Worm (Caenorhabditis elegans): Measurements from ENCODE around the gene insc-1.

insc-1 gene

DNA sequence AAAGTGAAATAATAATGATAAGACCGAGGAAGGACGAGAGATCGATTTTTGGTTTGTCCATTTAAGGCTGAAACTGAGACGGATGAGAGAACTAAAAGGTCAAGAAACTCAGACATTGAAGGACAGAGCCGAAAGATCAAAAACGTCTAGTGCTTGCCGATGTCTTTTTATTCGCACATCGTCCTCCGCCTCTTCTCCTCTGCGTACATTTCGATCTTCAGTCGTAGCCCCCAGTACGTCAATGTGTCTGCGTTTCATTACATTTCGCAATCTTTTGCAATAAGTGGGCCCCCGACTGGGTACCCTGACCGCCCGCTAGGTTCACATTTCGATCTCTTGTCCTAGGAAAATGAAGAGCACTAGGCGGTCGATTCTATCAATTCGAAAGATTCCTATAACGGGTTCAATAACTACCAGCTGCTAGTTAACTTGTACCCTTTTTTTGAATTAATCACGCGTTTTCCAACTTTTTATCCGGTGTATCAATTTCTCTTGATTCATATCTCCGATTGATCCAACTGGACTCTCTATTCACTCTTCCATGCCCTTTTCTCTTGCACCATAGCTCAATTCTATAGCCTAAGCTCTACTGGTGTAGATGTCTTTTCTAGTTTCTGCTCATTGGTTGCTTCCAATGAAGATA lies 33.5 kb downstream of the insc-1 start (continued):
- peak; percentile 20 for TF ChIP-seq ceh-34 (tag; optimal IDR thresholded peaks at IDR 0.05)
- TF ChIP-seq tbx-2 (tag; optimal IDR thresholded peaks at IDR 0.05) = peak; percentile 18
- no peak for TF ChIP-seq sox-2 (GFP tag; IDR thresholded peaks at IDR 0.05)
- TF ChIP-seq K02D7.2 (tag; optimal IDR thresholded peaks at IDR 0.05) = no peak
- peak; percentile 3 for TF ChIP-seq ceh-18 (tag; optimal IDR thresholded peaks at IDR 0.05)
- TF ChIP-seq K09A11.1 (tag; optimal IDR thresholded peaks at IDR 0.05; ENCODE audit: insufficient read depth) = no peak
- TF ChIP-seq pat-9 (tag; optimal IDR thresholded peaks at IDR 0.05) = no peak
- no peak for TF ChIP-seq ceh-6 (GFP tag; optimal IDR thresholded peaks at IDR 0.05)
- no peak for TF ChIP-seq syd-9 (tag; optimal IDR thresholded peaks at IDR 0.05)
- TF ChIP-seq pha-4 (tag; optimal IDR thresholded peaks at IDR 0.05) = no peak
- TF ChIP-seq che-1 (tag; optimal IDR thresholded peaks at IDR 0.05) = no peak
- no peak for TF ChIP-seq ets-4 (tag; optimal IDR thresholded peaks at IDR 0.05)
- TF ChIP-seq madf-2 (tag; optimal IDR thresholded peaks at IDR 0.05) = no peak
- no peak for TF ChIP-seq npax-4 (tag; optimal IDR thresholded peaks at IDR 0.05)
- no peak for TF ChIP-seq fkh-10 (GFP tag; optimal IDR thresholded peaks at IDR 0.05)
- peak; percentile 4 for TF ChIP-seq nfya-1 (tag; optimal IDR thresholded peaks at IDR 0.05)
- TF ChIP-seq fkh-6 (tag; optimal IDR thresholded peaks at IDR 0.05) = no peak
- no peak for TF ChIP-seq unc-3 (GFP tag; conservative IDR thresholded peaks at IDR 0.05)
- TF ChIP-seq unc-3 (tag; optimal IDR thresholded peaks at IDR 0.05) = no peak
- TF ChIP-seq gmeb-2 (tag; optimal IDR thresholded peaks at IDR 0.05) = no peak
- no peak for TF ChIP-seq lim-6 (tag; optimal IDR thresholded peaks at IDR 0.05)
- no peak for TF ChIP-seq elt-2 (tag; optimal IDR thresholded peaks at IDR 0.05)
- no peak for TF ChIP-seq T23F11.4 (GFP tag; optimal IDR thresholded peaks at IDR 0.05)

DNA sequence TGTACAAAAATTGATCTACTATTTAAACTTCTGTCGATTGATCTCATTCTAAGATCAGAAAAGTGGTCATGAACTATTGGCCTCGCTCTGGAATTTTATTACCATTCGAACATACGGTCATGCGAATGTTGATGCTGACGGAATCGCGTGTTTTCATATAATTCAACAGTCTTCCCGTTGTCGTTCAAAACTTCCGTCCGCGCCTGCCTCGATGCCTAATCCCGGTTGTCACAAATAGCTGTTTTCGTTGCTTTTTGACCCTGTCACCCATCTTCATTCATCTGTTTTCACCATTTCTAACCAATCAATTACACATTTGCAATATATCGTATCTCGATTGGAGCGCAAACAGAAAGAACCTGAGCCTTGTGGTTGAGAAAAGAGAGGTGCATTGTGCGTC lies 34.7 kb downstream of the insc-1 start:
- TF ChIP-seq rnt-1 (tag; optimal IDR thresholded peaks at IDR 0.05) (no peak), pha-4 (tag; optimal IDR thresholded peaks at IDR 0.05) (no peak), elt-4 (tag; optimal IDR thresholded peaks at IDR 0.05) (no peak), ama-1 (optimal IDR thresholded peaks at IDR 0.05) (no peak), sox-4 (tag; optimal IDR thresholded peaks at IDR 0.05) (no peak), che-1 (tag; optimal IDR thresholded peaks at IDR 0.05) (no peak), pha-2 (tag; optimal IDR thresholded peaks at IDR 0.05) (no peak), pag-3 (tag; optimal IDR thresholded peaks at IDR 0.05; ENCODE audit: borderline replicate concordance) (no peak), ceh-9 (tag; optimal IDR thresholded peaks at IDR 0.05) (no peak), T23F11.4 (GFP tag; optimal IDR thresholded peaks at IDR 0.05) (no peak), lim-6 (tag; optimal IDR thresholded peaks at IDR 0.05) (no peak), sox-2 (GFP tag; IDR thresholded peaks at IDR 0.05) (no peak), ceh-14 (tag; optimal IDR thresholded peaks at IDR 0.05) (no peak), tbx-7 (tag; optimal IDR thresholded peaks at IDR 0.05) (no peak), ceh-30 (tag; optimal IDR thresholded peaks at IDR 0.05) (no peak), eyg-1 (tag; optimal IDR thresholded peaks at IDR 0.05) (no peak), ceh-24 (tag; optimal IDR thresholded peaks at IDR 0.05) (no peak)

DNA sequence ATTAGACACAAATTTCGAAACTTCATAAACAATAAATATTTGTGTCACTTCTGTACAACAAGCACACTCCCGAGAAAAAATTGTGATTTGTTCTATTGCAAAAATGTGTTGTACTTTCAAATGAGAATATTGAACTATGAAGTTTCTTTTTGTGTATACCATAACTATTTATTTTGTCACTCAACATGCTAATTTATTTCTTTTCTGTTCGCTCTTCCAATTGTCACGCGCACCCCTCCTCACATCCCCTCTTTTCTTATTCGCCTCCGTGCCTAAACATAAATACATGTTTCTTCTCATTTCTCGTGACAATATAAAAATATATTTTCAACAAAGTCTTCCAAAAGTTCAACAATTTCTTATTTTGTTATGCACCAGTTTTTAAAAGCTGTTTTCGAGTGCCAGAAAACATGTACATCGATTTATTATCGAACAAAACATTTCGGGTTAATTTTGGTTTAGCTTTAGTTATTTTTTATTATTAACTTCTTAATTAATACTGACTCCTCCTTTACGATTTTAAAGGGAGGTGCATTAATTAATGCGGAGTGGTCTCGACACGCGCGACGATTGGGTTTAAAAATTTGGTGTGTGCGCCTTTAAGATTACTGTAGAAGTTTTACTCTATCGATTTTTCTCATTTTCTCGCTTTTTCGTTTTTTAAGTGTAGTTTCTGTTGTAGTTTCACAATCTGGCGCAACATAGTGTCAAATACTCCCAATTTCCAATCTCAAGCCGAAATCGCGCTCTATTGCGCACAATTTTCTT lies 35.4 kb downstream of the insc-1 start:
- TF ChIP-seq ceh-6 (GFP tag; optimal IDR thresholded peaks at IDR 0.05) (no peak), dmd-4 (tag; optimal IDR thresholded peaks at IDR 0.05; ENCODE audit: borderline replicate concordance) (no peak), che-1 (tag; optimal IDR thresholded peaks at IDR 0.05) (no peak), C08G9.2 (tag; optimal IDR thresholded peaks at IDR 0.05) (no peak), ceh-45 (GFP tag; IDR thresholded peaks at IDR 0.05) (no peak), elt-4 (tag; optimal IDR thresholded peaks at IDR 0.05) (no peak), nhr-11 (tag; optimal IDR thresholded peaks at IDR 0.05) (no peak), Y22D7AL.16 (tag; optimal IDR thresholded peaks at IDR 0.05) (no peak), ceh-48 (tag; optimal IDR thresholded peaks at IDR 0.05) (no peak), C38D4.7 (GFP tag; optimal IDR thresholded peaks at IDR 0.05) (no peak), sox-4 (tag; optimal IDR thresholded peaks at IDR 0.05) (no peak), pros-1 (tag; optimal IDR thresholded peaks at IDR 0.05) (no peak), pag-3 (tag; optimal IDR thresholded peaks at IDR 0.05; ENCODE audit: borderline replicate concordance) (no peak), odd-2 (tag; optimal IDR thresholded peaks at IDR 0.05) (no peak), ceh-24 (tag; optimal IDR thresholded peaks at IDR 0.05) (no peak), unc-3 (GFP tag; conservative IDR thresholded peaks at IDR 0.05) (no peak), unc-3 (tag; optimal IDR thresholded peaks at IDR 0.05) (no peak), K09A11.1 (tag; optimal IDR thresholded peaks at IDR 0.05; ENCODE audit: insufficient read depth) (no peak), ceh-14 (tag; optimal IDR thresholded peaks at IDR 0.05) (no peak), fkh-6 (tag; optimal IDR thresholded peaks at IDR 0.05) (no peak)
